Worm (Caenorhabditis elegans) whole organism, L3 larva: ENCODE results near the gene ZK455.5.
A peak's percentile ranks its signal among the peaks of the same experiment; 100 is the strongest.

Source experiments
- R02D3.7 ChIP-seq: fragments of 150-350 bp; optimal IDR thresholded peaks from 2 replicates; lab custom pipeline; 2014; ENCODE audit warnings: missing biosample characterization, missing genetic modification characterization
- ZK546.5 ChIP-seq: sonication (generic microtip); optimal IDR thresholded peaks from 2 replicates; lab custom pipeline; 2017; ENCODE audit warnings: missing biosample characterization, missing genetic modification characterization
- aly-2 ChIP-seq: fragments of 150-350 bp; optimal IDR thresholded peaks from 2 replicates; lab custom pipeline; 2014; ENCODE audit warnings: missing biosample characterization, missing genetic modification characterization
- ama-1 ChIP-seq: fragments of 150-350 bp; optimal IDR thresholded peaks from 2 replicates; lab custom pipeline; 2018
- ceh-16 ChIP-seq: sonication (generic microtip); optimal IDR thresholded peaks from 2 replicates; lab custom pipeline; 2017; ENCODE audit warnings: missing biosample characterization, missing genetic modification characterization
- ceh-82 ChIP-seq: fragments of 150-350 bp; optimal IDR thresholded peaks from 2 replicates; lab custom pipeline; 2014; ENCODE audit warnings: missing biosample characterization, missing genetic modification characterization
- ceh-9 ChIP-seq: sonication (generic microtip); optimal IDR thresholded peaks from 2 replicates; lab custom pipeline; 2018; ENCODE audit warnings: missing biosample characterization, missing genetic modification characterization
- daf-12 ChIP-seq: fragments of 150-350 bp; optimal IDR thresholded peaks from 2 replicates; lab custom pipeline; 2014; ENCODE audit warnings: missing biosample characterization, missing genetic modification reagents, missing genetic modification characterization
- egl-27 ChIP-seq: sonication (generic microtip); optimal IDR thresholded peaks from 4 replicates; lab custom pipeline; 2017; ENCODE audit warnings: missing biosample characterization, missing genetic modification reagents, missing genetic modification characterization
- egl-5 ChIP-seq: fragments of 150-350 bp; optimal IDR thresholded peaks from 2 replicates; lab custom pipeline; 2017; ENCODE audit warnings: missing biosample characterization, missing genetic modification reagents, missing genetic modification characterization, inconsistent platforms
- elt-2 ChIP-seq: sonication (generic microtip); optimal IDR thresholded peaks from 2 replicates; lab custom pipeline; 2016; ENCODE audit warnings: missing genetic modification reagents, mild to moderate bottlenecking, missing genetic modification characterization, missing compliant biosample characterization
- elt-3 ChIP-seq, 3 experiments: fragments of 150-350 bp in 1 of 3; sonication (generic microtip) in 2 of 3; optimal IDR thresholded peaks; 2 replicates in 2 of 3; 4 replicates in 1 of 3; lab custom pipeline; 2014 to 2017; ENCODE audit warnings: missing biosample characterization in 3 of 3, missing genetic modification characterization in 3 of 3
- fos-1 ChIP-seq: fragments of 150-350 bp; optimal IDR thresholded peaks from 2 replicates; lab custom pipeline; 2014; ENCODE audit warnings: missing biosample characterization, missing genetic modification characterization
- hmg-11 ChIP-seq: sonication (generic microtip); optimal IDR thresholded peaks from 2 replicates; lab custom pipeline; 2016; ENCODE audit warnings: missing genetic modification characterization, missing compliant biosample characterization
- jun-1 ChIP-seq: fragments of 150-350 bp; optimal IDR thresholded peaks from 2 replicates; lab custom pipeline; 2014; ENCODE audit warnings: missing biosample characterization, missing genetic modification reagents, missing genetic modification characterization
- lin-15B ChIP-seq: fragments of 150-350 bp; optimal IDR thresholded peaks from 2 replicates; lab custom pipeline; 2014; ENCODE audit warnings: missing biosample characterization, missing genetic modification characterization
- lin-39 ChIP-seq: fragments of 150-350 bp; optimal IDR thresholded peaks from 2 replicates; lab custom pipeline; 2018; ENCODE audit warnings: missing biosample characterization, missing genetic modification reagents, missing genetic modification characterization
- mdl-1 ChIP-seq: fragments of 150-350 bp; optimal IDR thresholded peaks from 2 replicates; lab custom pipeline; 2014; ENCODE audit warnings: missing biosample characterization, missing genetic modification characterization
- nfya-1 ChIP-seq: sonication (generic microtip); optimal IDR thresholded peaks from 2 replicates; lab custom pipeline; 2017; ENCODE audit warnings: missing genetic modification characterization, mild to moderate bottlenecking, missing compliant biosample characterization, antibody characterized with exemption, moderate library complexity; ENCODE audit not compliant: insufficient read depth
- nhr-11 ChIP-seq: fragments of 150-350 bp; optimal IDR thresholded peaks from 2 replicates; lab custom pipeline; 2014; ENCODE audit warnings: missing biosample characterization, missing genetic modification characterization
- nhr-12 ChIP-seq: fragments of 150-350 bp; optimal IDR thresholded peaks from 2 replicates; lab custom pipeline; 2014; ENCODE audit warnings: missing biosample characterization, missing genetic modification characterization
- nhr-23 ChIP-seq: fragments of 150-350 bp; optimal IDR thresholded peaks from 2 replicates; lab custom pipeline; 2014; ENCODE audit warnings: missing biosample characterization, missing genetic modification reagents, missing genetic modification characterization
- nhr-237 ChIP-seq: fragments of 150-350 bp; optimal IDR thresholded peaks from 2 replicates; lab custom pipeline; 2014; ENCODE audit warnings: missing biosample characterization, missing genetic modification characterization
- nhr-28 ChIP-seq: fragments of 150-350 bp; optimal IDR thresholded peaks from 2 replicates; lab custom pipeline; 2014; ENCODE audit warnings: missing biosample characterization, missing genetic modification characterization
- nhr-43 ChIP-seq: sonication (generic microtip); optimal IDR thresholded peaks from 2 replicates; lab custom pipeline; 2016; ENCODE audit warnings: mild to moderate bottlenecking, missing genetic modification characterization, missing compliant biosample characterization; ENCODE audit not compliant: poor library complexity, severe bottlenecking
- nhr-67 ChIP-seq: fragments of 150-350 bp; optimal IDR thresholded peaks from 2 replicates; lab custom pipeline; 2014; ENCODE audit warnings: missing biosample characterization, missing genetic modification characterization
- nhr-76 ChIP-seq: fragments of 150-350 bp; sonication (generic microtip); optimal IDR thresholded peaks from 5 replicates; lab custom pipeline; 2014; ENCODE audit warnings: missing biosample characterization, missing genetic modification characterization
- nhr-77 ChIP-seq: fragments of 150-350 bp; optimal IDR thresholded peaks from 2 replicates; lab custom pipeline; 2014; ENCODE audit warnings: missing biosample characterization, missing genetic modification characterization
- pqm-1 ChIP-seq: fragments of 150-350 bp; optimal IDR thresholded peaks from 2 replicates; lab custom pipeline; 2017; ENCODE audit warnings: missing biosample characterization, missing genetic modification characterization, inconsistent platforms
- sea-2 ChIP-seq: fragments of 150-350 bp; sonication (generic microtip); optimal IDR thresholded peaks from 4 replicates; lab custom pipeline; 2014; ENCODE audit warnings: missing biosample characterization, missing genetic modification reagents, missing genetic modification characterization
- skn-1 ChIP-seq: fragments of 150-350 bp; optimal IDR thresholded peaks from 2 replicates; lab custom pipeline; 2014; ENCODE audit warnings: missing biosample characterization, missing genetic modification characterization
- tbx-2 ChIP-seq: sonication (generic microtip); optimal IDR thresholded peaks from 2 replicates; lab custom pipeline; 2016; ENCODE audit warnings: mild to moderate bottlenecking, missing genetic modification characterization, missing compliant biosample characterization
- unc-39 ChIP-seq: sonication (generic microtip); optimal IDR thresholded peaks from 4 replicates; lab custom pipeline; 2017; ENCODE audit warnings: missing biosample characterization, missing genetic modification characterization
- ztf-11 ChIP-seq: fragments of 150-350 bp; optimal IDR thresholded peaks from 2 replicates; lab custom pipeline; 2014; ENCODE audit warnings: missing biosample characterization, missing genetic modification characterization

The ZK455.5 gene

DNA sequence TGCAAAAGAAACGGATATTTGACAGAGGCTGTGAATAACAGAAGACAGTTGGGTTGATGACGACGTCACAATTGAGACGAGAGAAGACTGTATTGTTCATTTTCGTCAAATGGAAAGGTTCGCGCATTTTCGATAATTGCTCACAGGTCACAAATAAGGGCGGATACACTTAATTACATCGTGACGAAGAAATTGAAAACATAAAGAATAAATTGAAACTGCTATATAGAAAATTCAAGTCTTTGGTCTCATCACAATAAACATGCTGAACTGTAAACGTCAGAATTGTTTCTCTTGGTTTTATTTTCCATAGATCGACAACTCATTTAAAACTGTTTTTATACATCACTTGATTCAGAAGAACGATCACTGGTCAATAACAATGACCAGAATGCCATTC lies at the start of gene ZK455.5:
Gene ZK455.5 (minus strand): TSS at position 101 of the 400 bp plus-strand sequence.
- no peak for TF ChIP-seq nhr-43 (tag; lab: Kevin White, UChicago)
- TF ChIP-seq skn-1 (tag; lab: Kevin White, UChicago), result no peak
- TF ChIP-seq nhr-28, result no peak

DNA sequence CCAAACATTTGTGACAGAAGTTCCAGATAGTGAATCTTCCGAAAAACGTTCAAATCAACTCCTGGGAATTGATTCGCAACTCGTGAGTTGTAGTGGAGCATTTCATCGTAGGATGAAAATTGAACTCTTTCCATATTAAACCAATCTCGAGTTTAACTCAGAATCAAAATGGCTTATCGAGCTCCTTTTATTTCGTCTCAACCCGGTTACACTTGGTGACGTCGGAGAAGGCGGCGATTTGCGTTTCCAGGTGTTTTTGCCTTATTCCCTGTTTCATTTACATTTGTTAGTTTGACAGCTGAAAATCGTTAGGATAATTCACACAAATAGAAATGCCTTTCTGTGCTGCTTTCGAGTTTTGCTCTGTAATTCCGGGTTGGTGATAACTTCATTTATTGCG lies 48.8 kb upstream of the ZK455.5 start, which contains the start of gene F42E11.3:
Gene F42E11.3 (minus strand): TSS at position 101 of the 400 bp plus-strand sequence.
- TF ChIP-seq ceh-82 (no peak), fos-1 (tag; lab: Kevin White, UChicago) (no peak), nhr-76 (tag; lab: Kevin White, UChicago) (no peak), egl-5 (tag; lab: Kevin White, UChicago) (no peak), R02D3.7 (tag; lab: Kevin White, UChicago) (no peak), hmg-11 (tag; lab: Kevin White, UChicago) (no peak), nfya-1 (no peak), aly-2 (tag; lab: Kevin White, UChicago) (no peak), mdl-1 (tag; lab: Kevin White, UChicago) (no peak), ztf-11 (tag; lab: Kevin White, UChicago) (no peak), nhr-23 (no peak), sea-2 (no peak), lin-15B (tag; lab: Kevin White, UChicago) (no peak), unc-39 (tag; lab: Kevin White, UChicago) (no peak), skn-1 (tag; lab: Kevin White, UChicago) (no peak), nhr-12 (tag; lab: Kevin White, UChicago) (no peak), ZK546.5 (tag; lab: Kevin White, UChicago) (no peak)

DNA sequence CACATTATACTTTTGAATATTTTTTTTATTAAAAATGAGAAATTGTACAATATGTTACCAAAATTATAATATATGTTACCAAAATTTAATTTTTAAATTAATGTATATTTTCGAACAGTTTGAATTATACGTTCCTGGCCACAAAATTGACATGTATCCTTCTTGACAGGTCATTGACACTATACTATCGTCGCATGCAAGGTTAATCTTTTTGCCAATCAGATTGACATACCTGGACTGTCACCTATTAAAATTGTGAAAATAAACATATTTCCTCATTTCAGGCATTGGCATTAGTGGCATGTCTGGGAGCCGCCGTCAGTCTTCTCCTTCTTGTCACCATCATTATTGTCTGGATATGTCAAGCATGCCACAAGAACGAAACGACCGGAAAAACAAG lies 43.4 kb upstream of the ZK455.5 start:
- TF ChIP-seq hmg-11 (tag; lab: Kevin White, UChicago), result no peak
- TF ChIP-seq nhr-67 (tag; lab: Kevin White, UChicago), result no peak
- no peak for TF ChIP-seq nhr-11 (tag; lab: Kevin White, UChicago)
- TF ChIP-seq egl-5 (tag; lab: Kevin White, UChicago), result no peak
- no peak for TF ChIP-seq aly-2 (tag; lab: Kevin White, UChicago)
- no peak for TF ChIP-seq tbx-2 (tag; lab: Kevin White, UChicago)
- TF ChIP-seq egl-27, result no peak
- no peak for TF ChIP-seq nhr-77 (tag; lab: Kevin White, UChicago)
- TF ChIP-seq ceh-16 (tag; lab: Kevin White, UChicago), result no peak

DNA sequence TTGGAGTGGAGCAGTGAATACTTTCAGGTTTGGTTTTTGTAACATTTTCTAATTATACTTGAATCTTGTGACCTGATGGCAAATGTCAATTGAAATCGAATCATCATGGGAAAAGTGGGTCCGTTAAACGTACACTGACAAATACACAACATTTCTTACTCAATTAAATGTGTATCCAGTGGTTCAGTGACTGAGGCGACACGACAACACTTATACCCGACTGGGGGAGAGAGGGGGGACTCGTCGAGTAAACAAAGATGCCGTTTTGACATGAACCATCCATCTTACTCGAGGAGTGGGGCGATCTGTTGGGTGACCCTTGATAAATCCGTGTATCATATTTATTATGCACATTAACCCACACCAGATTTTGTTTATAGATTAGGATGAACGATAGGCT lies 42.1 kb upstream of the ZK455.5 start:
- TF ChIP-seq lin-15B (tag; lab: Kevin White, UChicago), result no peak
- peak; percentile 90 for TF ChIP-seq egl-5 (tag; lab: Kevin White, UChicago)
- TF ChIP-seq lin-39 (tag; lab: Kevin White, UChicago), result peak; percentile 81

DNA sequence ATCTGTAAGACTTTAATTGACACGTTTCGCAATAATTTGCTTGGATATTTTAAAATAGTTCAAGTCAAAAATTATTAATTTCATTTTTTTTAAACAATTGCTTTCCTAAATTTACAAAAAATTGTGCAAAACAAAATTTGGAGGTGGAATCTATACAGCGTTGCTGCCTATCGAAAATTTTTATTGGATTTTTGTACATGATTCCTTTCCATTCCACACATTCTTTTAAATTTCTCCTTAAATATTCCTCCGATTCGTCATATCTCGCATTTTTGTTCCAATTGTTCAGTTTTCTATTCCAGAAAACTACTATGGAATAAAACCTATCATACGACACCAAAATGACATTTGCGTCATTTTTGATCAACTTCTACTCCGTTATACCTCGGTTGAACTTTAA lies 41.7 kb upstream of the ZK455.5 start, which contains the start of gene ttyh-1:
Gene ttyh-1 (plus strand): TSS at position 301 of the 400 bp plus-strand sequence.
- TF ChIP-seq daf-12, result no peak
- no peak for TF ChIP-seq nhr-43 (tag; lab: Kevin White, UChicago)
- TF ChIP-seq ama-1 (lab: Kevin White, UChicago), result no peak
- no peak for TF ChIP-seq nhr-237 (tag; lab: Kevin White, UChicago)
- no peak for TF ChIP-seq ceh-9
- TF ChIP-seq lin-15B (tag; lab: Kevin White, UChicago), result no peak

DNA sequence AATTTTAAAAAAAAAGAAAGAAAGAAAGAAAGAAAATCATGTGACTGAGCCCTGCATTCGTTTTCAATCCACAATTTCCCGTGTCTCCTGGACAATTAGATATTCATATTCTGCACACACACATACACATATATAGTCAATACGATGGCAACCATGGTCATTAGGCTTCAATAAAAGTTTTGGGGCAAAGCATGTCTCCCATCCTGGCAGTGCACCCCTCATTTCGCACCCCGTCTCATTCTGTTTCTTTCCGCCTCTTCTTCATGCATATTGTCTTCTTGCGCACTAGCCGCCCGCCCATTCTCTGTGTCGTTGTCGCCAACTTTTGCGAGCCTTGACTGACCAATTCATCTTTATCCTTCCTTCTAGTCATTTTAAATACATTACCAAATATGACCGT lies 40.9 kb upstream of the ZK455.5 start:
- TF ChIP-seq pqm-1 (no peak), sea-2 (peak; percentile 19), lin-39 (tag; lab: Kevin White, UChicago) (peak; percentile 66)

DNA sequence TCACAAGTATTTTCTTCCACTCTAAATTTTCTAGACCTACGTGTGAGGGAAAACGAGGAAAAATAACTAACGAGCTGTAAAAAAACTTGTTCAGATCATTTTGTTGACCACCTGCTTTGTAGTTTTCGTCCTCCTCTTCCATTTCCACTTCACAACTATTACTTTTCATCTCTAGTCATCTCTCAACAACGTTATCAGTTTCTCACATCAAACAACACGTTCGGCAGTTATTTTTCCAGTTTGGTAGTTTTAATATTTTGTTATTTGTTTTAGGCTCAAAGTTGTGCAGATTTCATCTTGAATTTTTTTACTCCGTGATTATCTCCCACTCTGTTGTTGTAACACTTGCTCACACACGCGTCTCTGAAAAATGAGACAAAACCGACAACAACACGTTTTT lies 40.4 kb upstream of the ZK455.5 start:
- peak; percentile 5 for TF ChIP-seq elt-2 (tag; lab: Kevin White, UChicago)
- no peak for TF ChIP-seq jun-1
- no peak for TF ChIP-seq elt-3 (tag; optimal IDR thresholded peaks at IDR 0.05; lab: Kevin White, UChicago)
